Worm (Caenorhabditis elegans) whole organism, L4/young adult: Measurements from ENCODE around the gene ubq-2.
A peak's percentile ranks its signal among the peaks of the same experiment; 100 is the strongest.

Experiments
- W03F9.2 ChIP-seq: fragments of 150-350 bp; optimal IDR thresholded peaks from 2 replicates; lab custom pipeline; 2014; ENCODE audit warnings: missing biosample characterization, missing genetic modification characterization
- dao-5 ChIP-seq: sonication (generic microtip); optimal IDR thresholded peaks from 2 replicates; lab custom pipeline; 2016; ENCODE audit warnings: missing genotype, missing genetic modification characterization, moderate library complexity, missing compliant biosample characterization
- him-1 ChIP-seq: sonication (generic microtip); optimal IDR thresholded peaks from 2 replicates; lab custom pipeline; 2016; ENCODE audit warnings: missing genotype, missing genetic modification reagents, missing genetic modification characterization, missing compliant biosample characterization

ubq-2 gene

ce11 chrIII:12978473-12979174 lies at the start of gene ubq-2, which contains the start of gene frg-1:
ubq-2 (minus strand) TSS chrIII:12978523.
frg-1 (plus strand) TSS chrIII:12979162.
- TF ChIP-seq dao-5 (tag; lab: Kevin White, UChicago) (no peak), W03F9.2 (tag; lab: Kevin White, UChicago) (peak; percentile 78), him-1 (tag; lab: Kevin White, UChicago) (peak; percentile 59)

- no peak for TF ChIP-seq dao-5 (tag; lab: Kevin White, UChicago)
Measured at ce11 chrIII:13027949-13028348, 49.6 kb upstream of the ubq-2 start.

ce11 chrIII:13024281-13024680 lies 46.0 kb upstream of the ubq-2 start, which contains the start of gene cyp-13A12:
cyp-13A12 (plus strand) TSS chrIII:13024547.
- TF ChIP-seq him-1 (tag; lab: Kevin White, UChicago) (no peak), dao-5 (tag; lab: Kevin White, UChicago) (no peak), W03F9.2 (tag; lab: Kevin White, UChicago) (no peak)

- TF ChIP-seq W03F9.2 (tag; lab: Kevin White, UChicago) (no peak), him-1 (tag; lab: Kevin White, UChicago) (no peak), dao-5 (tag; lab: Kevin White, UChicago) (no peak)
Measured at ce11 chrIII:13020741-13021140, 42.4 kb upstream of the ubq-2 start, which contains the start of gene cyp-13A11. cyp-13A11 (plus strand) TSS chrIII:13021006.

- TF ChIP-seq W03F9.2 (tag; lab: Kevin White, UChicago), result no peak
- TF ChIP-seq dao-5 (tag; lab: Kevin White, UChicago), result no peak
- no peak for TF ChIP-seq him-1 (tag; lab: Kevin White, UChicago)
Measured at ce11 chrIII:13019547-13020098, 41.3 kb upstream of the ubq-2 start.

- TF ChIP-seq dao-5 (tag; lab: Kevin White, UChicago) (no peak), him-1 (tag; lab: Kevin White, UChicago) (no peak), W03F9.2 (tag; lab: Kevin White, UChicago) (no peak)
Measured at ce11 chrIII:13018619-13019018, 40.3 kb upstream of the ubq-2 start, which contains the start of gene col-98. col-98 (plus strand) TSS chrIII:13019008.

ce11 chrIII:13015754-13016317 lies 37.5 kb upstream of the ubq-2 start:
- TF ChIP-seq dao-5 (tag; lab: Kevin White, UChicago), result peak; percentile 51
- TF ChIP-seq him-1 (tag; lab: Kevin White, UChicago), result peak; percentile 6
- TF ChIP-seq W03F9.2 (tag; lab: Kevin White, UChicago), result peak; percentile 56

ce11 chrIII:13013912-13014311 lies 35.6 kb upstream of the ubq-2 start:
- TF ChIP-seq dao-5 (tag; lab: Kevin White, UChicago), result no peak
- TF ChIP-seq W03F9.2 (tag; lab: Kevin White, UChicago), result no peak
- no peak for TF ChIP-seq him-1 (tag; lab: Kevin White, UChicago)

ce11 chrIII:13011927-13012326 lies 33.6 kb upstream of the ubq-2 start:
- no peak for TF ChIP-seq dao-5 (tag; lab: Kevin White, UChicago)
- no peak for TF ChIP-seq him-1 (tag; lab: Kevin White, UChicago)
- no peak for TF ChIP-seq W03F9.2 (tag; lab: Kevin White, UChicago)

- TF ChIP-seq W03F9.2 (tag; lab: Kevin White, UChicago), result no peak
- no peak for TF ChIP-seq dao-5 (tag; lab: Kevin White, UChicago)
- no peak for TF ChIP-seq him-1 (tag; lab: Kevin White, UChicago)
Measured at ce11 chrIII:13005161-13005560, 26.8 kb upstream of the ubq-2 start, which contains the start of gene snf-7. snf-7 (plus strand) TSS chrIII:13005461.

- TF ChIP-seq W03F9.2 (tag; lab: Kevin White, UChicago), result no peak
- no peak for TF ChIP-seq dao-5 (tag; lab: Kevin White, UChicago)
- no peak for TF ChIP-seq him-1 (tag; lab: Kevin White, UChicago)
Measured at ce11 chrIII:13004316-13004715, 26.0 kb upstream of the ubq-2 start.

- TF ChIP-seq W03F9.2 (tag; lab: Kevin White, UChicago), result no peak
- TF ChIP-seq him-1 (tag; lab: Kevin White, UChicago), result no peak
- TF ChIP-seq dao-5 (tag; lab: Kevin White, UChicago), result no peak
Measured at ce11 chrIII:13002098-13002497, 23.8 kb upstream of the ubq-2 start, which contains the start of gene ZK1010.10. ZK1010.10 (plus strand) TSS chrIII:13002383.

ce11 chrIII:13000457-13000856 lies 22.1 kb upstream of the ubq-2 start, which contains the start of gene ZK1010.8:
ZK1010.8 (minus strand) TSS chrIII:13000670.
- no peak for TF ChIP-seq dao-5 (tag; lab: Kevin White, UChicago)
- TF ChIP-seq him-1 (tag; lab: Kevin White, UChicago), result no peak
